Fruit fly (Drosophila melanogaster) whole organism, embryonic: ENCODE results near the gene CG5262.
A peak's percentile ranks its signal among the peaks of the same experiment; 100 is the strongest.

Source experiments
- Atf3 ChIP-seq: fragments of 200-800 bp; sonication (Bioruptor generic); optimal IDR thresholded peaks from 3 replicates; lab custom pipeline; 2016; ENCODE audit warnings: missing biosample characterization, missing genetic modification characterization
- B-H2 ChIP-seq: fragments of 200-800 bp; sonication (Bioruptor generic); optimal IDR thresholded peaks from 2 replicates; lab custom pipeline; 2018; ENCODE audit warnings: missing biosample characterization, mild to moderate bottlenecking, missing genetic modification characterization
- Bdp1 ChIP-seq: fragments of 200-800 bp; sonication (Bioruptor generic); optimal IDR thresholded peaks from 3 replicates; lab custom pipeline; 2016; ENCODE audit warnings: missing biosample characterization, missing genetic modification characterization
- CG11085 ChIP-seq: fragments of 200-800 bp; sonication (Bioruptor generic); IDR thresholded peaks from 2 replicates; pipeline ENCODE4 v1.3.6; 2022; ENCODE audit warnings: missing biosample characterization, missing genetic modification characterization
- CG11247 ChIP-seq: fragments of 200-800 bp; sonication (Bioruptor generic); IDR thresholded peaks from 2 replicates; pipeline ENCODE4 v1.3.6; 2022; ENCODE audit warnings: missing biosample characterization, missing genetic modification characterization
- CG11504 ChIP-seq: fragments of 200-800 bp; sonication (Bioruptor generic); optimal IDR thresholded peaks from 3 replicates; lab custom pipeline; 2019; ENCODE audit warnings: missing biosample characterization, mild to moderate bottlenecking, missing genetic modification characterization, moderate library complexity
- CG11560 ChIP-seq: fragments of 200-800 bp; sonication (Bioruptor generic); IDR thresholded peaks from 3 replicates; pipeline ENCODE4 v1.3.6; 2022; ENCODE audit warnings: missing biosample characterization, missing genetic modification characterization
- CG13123 ChIP-seq: fragments of 200-800 bp; sonication (Bioruptor generic); optimal IDR thresholded peaks from 2 replicates; lab custom pipeline; 2016; ENCODE audit warnings: missing biosample characterization, missing genetic modification characterization
- CG16863 ChIP-seq: fragments of 200-800 bp; sonication (Bioruptor generic); optimal IDR thresholded peaks from 3 replicates; lab custom pipeline; 2016; ENCODE audit warnings: missing biosample characterization, missing genetic modification characterization
- CG18262 ChIP-seq: fragments of 200-800 bp; optimal IDR thresholded peaks from 3 replicates; lab custom pipeline; 2019; ENCODE audit warnings: missing biosample characterization, mild to moderate bottlenecking, missing genetic modification characterization, moderate library complexity
- CG2889 ChIP-seq: fragments of 200-800 bp; sonication (Bioruptor generic); IDR thresholded peaks from 3 replicates; pipeline ENCODE4 v1.3.6; 2022; ENCODE audit warnings: missing biosample characterization, missing genetic modification characterization
- CG30431 ChIP-seq: fragments of 200-800 bp; sonication (Bioruptor generic); optimal IDR thresholded peaks from 2 replicates; lab custom pipeline; 2017; ENCODE audit warnings: missing biosample characterization, missing genetic modification characterization
- CG31365 ChIP-seq: fragments of 200-800 bp; sonication (Bioruptor generic); optimal IDR thresholded peaks from 2 replicates; lab custom pipeline; 2018; ENCODE audit warnings: missing biosample characterization, mild to moderate bottlenecking, missing genetic modification characterization
- CG3281 ChIP-seq: fragments of 200-800 bp; sonication (Bioruptor generic); optimal IDR thresholded peaks from 3 replicates; lab custom pipeline; 2017; ENCODE audit warnings: missing biosample characterization, mild to moderate bottlenecking, missing genetic modification characterization
- CG5245 ChIP-seq: fragments of 200-800 bp; sonication (Bioruptor generic); optimal IDR thresholded peaks from 3 replicates; lab custom pipeline; 2016; ENCODE audit warnings: missing biosample characterization, missing genetic modification characterization
- CG6791 ChIP-seq: fragments of 200-800 bp; sonication (Bioruptor generic); IDR thresholded peaks from 3 replicates; pipeline ENCODE4 v1.3.6; 2022; ENCODE audit warnings: missing biosample characterization, missing genetic modification characterization; ENCODE audit not compliant: partially characterized antibody
- CG7839 ChIP-seq: fragments of 200-800 bp; sonication (Bioruptor generic); optimal IDR thresholded peaks from 3 replicates; lab custom pipeline; 2018; ENCODE audit warnings: missing biosample characterization, mild to moderate bottlenecking, missing genetic modification characterization, moderate library complexity
- CG7963 ChIP-seq: fragments of 200-800 bp; sonication (Bioruptor generic); IDR thresholded peaks from 3 replicates; pipeline ENCODE4 v1.3.6; 2022; ENCODE audit warnings: missing biosample characterization, missing genetic modification characterization; ENCODE audit not compliant: partially characterized antibody
- CG8089 ChIP-seq: fragments of 200-800 bp; sonication (Bioruptor generic); optimal IDR thresholded peaks from 3 replicates; lab custom pipeline; 2016; ENCODE audit warnings: missing biosample characterization, missing genetic modification characterization
- CG9609 ChIP-seq: fragments of 200-800 bp; sonication (Bioruptor generic); optimal IDR thresholded peaks from 3 replicates; lab custom pipeline; 2016; ENCODE audit warnings: missing biosample characterization, missing genetic modification characterization
- Dbx ChIP-seq: fragments of 200-800 bp; sonication (Bioruptor generic); IDR thresholded peaks from 3 replicates; pipeline ENCODE4 v1.3.6; 2022; ENCODE audit warnings: missing biosample characterization, missing genetic modification characterization
- Dip3 ChIP-seq: fragments of 200-800 bp; sonication (Bioruptor generic); optimal IDR thresholded peaks from 3 replicates; lab custom pipeline; 2016; ENCODE audit warnings: missing biosample characterization, missing genetic modification characterization
- Dll ChIP-seq: fragments of 200-800 bp; sonication (Bioruptor generic); IDR thresholded peaks from 4 replicates; pipeline ENCODE4 v1.3.6; 2022; ENCODE audit warnings: missing biosample characterization, missing genetic modification characterization; ENCODE audit not compliant: partially characterized antibody
- Doc3 ChIP-seq: fragments of 200-800 bp; sonication (Bioruptor generic); IDR thresholded peaks from 3 replicates; pipeline ENCODE4 v1.3.6; 2022; ENCODE audit warnings: missing biosample characterization, missing genetic modification characterization; ENCODE audit not compliant: partially characterized antibody
- Dref ChIP-seq: fragments of 200-800 bp; sonication (Bioruptor generic); IDR thresholded peaks from 2 replicates; pipeline ENCODE4 v1.3.6; 2022; ENCODE audit warnings: missing biosample characterization, missing genetic modification characterization
- Ets97D ChIP-seq: fragments of 200-800 bp; sonication (Bioruptor generic); optimal IDR thresholded peaks from 3 replicates; lab custom pipeline; 2016; ENCODE audit warnings: missing biosample characterization, missing genetic modification characterization
- Hr39 ChIP-seq: fragments of >200 bp; optimal IDR thresholded peaks from 2 replicates; lab custom pipeline; 2017
- Myb ChIP-seq: fragments of 200-800 bp; sonication (Bioruptor generic); optimal IDR thresholded peaks from 2 replicates; lab custom pipeline; 2016; ENCODE audit warnings: missing biosample characterization, missing genetic modification characterization
- Optix ChIP-seq: fragments of 200-800 bp; sonication (Bioruptor generic); IDR thresholded peaks from 3 replicates; pipeline ENCODE4 v1.3.6; 2022; ENCODE audit warnings: missing biosample characterization, missing genetic modification characterization
- Poxn ChIP-seq: fragments of 200-800 bp; sonication (Bioruptor generic); IDR thresholded peaks from 2 replicates; pipeline ENCODE4 v1.3.6; 2022; ENCODE audit warnings: missing biosample characterization, missing genetic modification characterization
- Ptx1 ChIP-seq: fragments of 200-800 bp; sonication (Bioruptor generic); IDR thresholded peaks from 2 replicates; pipeline ENCODE4 v1.3.6; 2022; ENCODE audit warnings: missing biosample characterization, missing genetic modification characterization
- abd-A ChIP-seq: fragments of 200-800 bp; sonication (Bioruptor generic); optimal IDR thresholded peaks from 3 replicates; lab custom pipeline; 2019; ENCODE audit warnings: missing biosample characterization, mild to moderate bottlenecking, missing genetic modification characterization, moderate library complexity
- bbx ChIP-seq: fragments of 200-800 bp; sonication (Bioruptor generic); IDR thresholded peaks from 2 replicates; pipeline ENCODE4 v1.3.6; 2022; ENCODE audit warnings: missing biosample characterization, missing genetic modification characterization; ENCODE audit not compliant: partially characterized antibody
- corto ChIP-seq: fragments of 200-800 bp; sonication (Bioruptor generic); optimal IDR thresholded peaks from 2 replicates; lab custom pipeline; 2016; ENCODE audit warnings: missing biosample characterization, mild to moderate bottlenecking, missing genetic modification characterization, moderate library complexity
- danr ChIP-seq: fragments of 200-800 bp; sonication (Bioruptor generic); IDR thresholded peaks from 2 replicates; pipeline ENCODE4 v1.3.6; 2022; ENCODE audit warnings: missing biosample characterization, missing genetic modification characterization
- fd102C ChIP-seq: fragments of 200-800 bp; sonication (Bioruptor generic); optimal IDR thresholded peaks from 2 replicates; lab custom pipeline; 2018; ENCODE audit warnings: missing biosample characterization, mild to moderate bottlenecking, missing genetic modification characterization, moderate library complexity
- fd3F ChIP-seq: fragments of 200-800 bp; sonication (Bioruptor generic); optimal IDR thresholded peaks from 2 replicates; lab custom pipeline; 2018; ENCODE audit warnings: missing biosample characterization, mild to moderate bottlenecking, missing genetic modification characterization, moderate library complexity
- fd96Cb ChIP-seq: fragments of 200-800 bp; sonication (Bioruptor generic); optimal IDR thresholded peaks from 2 replicates; lab custom pipeline; 2018; ENCODE audit warnings: missing biosample characterization, mild to moderate bottlenecking, missing genetic modification characterization, moderate library complexity
- gt ChIP-seq: fragments of 200-800 bp; sonication (Bioruptor generic); IDR thresholded peaks from 2 replicates; pipeline ENCODE4 v1.3.6; 2022; ENCODE audit warnings: missing biosample characterization, missing genetic modification characterization
- inv ChIP-seq: fragments of 200-800 bp; sonication (Bioruptor generic); IDR thresholded peaks from 2 replicates; pipeline ENCODE4 v1.3.6; 2022; ENCODE audit warnings: missing biosample characterization, missing genetic modification characterization; ENCODE audit not compliant: partially characterized antibody
- jumu ChIP-seq: fragments of 200-800 bp; sonication (Bioruptor generic); optimal IDR thresholded peaks from 3 replicates; lab custom pipeline; 2016; ENCODE audit warnings: missing biosample characterization, missing genetic modification characterization
- nerfin-1 ChIP-seq: fragments of 200-800 bp; sonication (Bioruptor generic); optimal IDR thresholded peaks from 3 replicates; lab custom pipeline; 2019; ENCODE audit warnings: missing biosample characterization, mild to moderate bottlenecking, missing genetic modification characterization, moderate library complexity
- otp ChIP-seq: fragments of 200-800 bp; sonication (Bioruptor generic); IDR thresholded peaks from 3 replicates; pipeline ENCODE4, ENCODE4 v1.3.6; 2022; ENCODE audit warnings: missing biosample characterization, missing genetic modification characterization
- p53 ChIP-seq: fragments of 200-800 bp; sonication (Bioruptor generic); optimal IDR thresholded peaks from 2 replicates; lab custom pipeline; 2016; ENCODE audit warnings: missing biosample characterization, missing genetic modification characterization
- pita ChIP-seq: fragments of 200-800 bp; sonication (Bioruptor generic); optimal IDR thresholded peaks from 2 replicates; lab custom pipeline; 2017; ENCODE audit warnings: missing biosample characterization, mild to moderate bottlenecking, missing genetic modification characterization
- sob ChIP-seq: fragments of 200-800 bp; sonication (Bioruptor generic); IDR thresholded peaks from 2 replicates; pipeline ENCODE4 v1.3.6; 2022; ENCODE audit warnings: missing biosample characterization, missing genetic modification characterization
- stwl ChIP-seq: fragments of 200-800 bp; sonication (Bioruptor generic); optimal IDR thresholded peaks from 3 replicates; lab custom pipeline; 2018; ENCODE audit warnings: missing biosample characterization, mild to moderate bottlenecking, missing genetic modification characterization, moderate library complexity
- tgo ChIP-seq: fragments of 200-800 bp; sonication (Bioruptor generic); IDR thresholded peaks from 3 replicates; pipeline ENCODE4 v1.3.6; 2022; ENCODE audit warnings: missing biosample characterization, missing genetic modification characterization
- tll ChIP-seq, 2 experiments: fragments of 200-800 bp in 1 of 2; fragments of >200 bp in 1 of 2; sonication (Bioruptor generic) in 1 of 2; optimal IDR thresholded peaks; 2 replicates each; lab custom pipeline; 2017 to 2019; ENCODE audit warnings: missing biosample characterization in 2 of 2, missing genetic modification characterization in 2 of 2, mild to moderate bottlenecking in 1 of 2, moderate library complexity in 1 of 2

CG5262 gene

DNA sequence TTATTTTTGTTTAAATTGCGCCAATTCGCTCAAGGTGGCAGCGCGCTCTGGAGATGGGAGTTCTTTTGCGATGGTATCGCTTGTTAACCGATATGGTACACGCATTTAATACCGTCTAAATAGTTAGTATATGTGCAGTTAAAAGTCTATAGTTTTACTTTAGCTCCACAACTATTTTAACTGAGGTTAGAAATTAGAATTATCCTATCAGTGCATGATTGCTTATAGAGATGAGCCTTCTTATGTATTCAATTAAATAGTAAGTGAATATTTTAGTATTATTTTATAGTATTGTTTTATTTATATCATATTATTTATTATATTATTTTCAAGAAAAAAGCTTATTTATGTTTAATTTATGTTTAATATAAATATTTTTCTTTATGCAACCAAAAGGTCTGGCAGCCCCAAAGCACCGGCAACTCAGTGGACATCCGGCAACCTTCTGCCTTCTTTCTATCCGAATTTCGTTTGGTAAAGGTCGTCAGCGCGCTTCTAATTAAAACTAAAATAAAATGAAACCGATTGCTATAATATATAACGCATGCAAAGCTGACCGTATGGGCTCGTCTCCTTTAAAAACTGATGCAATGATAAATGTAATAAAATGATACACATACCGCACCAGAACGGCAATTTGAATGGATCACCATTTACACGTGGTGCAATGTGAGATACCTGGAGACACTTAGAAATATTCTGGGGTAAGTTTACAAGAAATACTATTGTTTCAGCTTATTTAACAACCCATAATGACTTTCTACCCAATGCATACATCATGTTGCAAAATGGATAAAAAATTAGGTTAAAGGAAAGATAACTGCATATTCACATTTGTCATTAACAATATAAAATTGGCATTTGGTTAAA is 22.8 kb upstream of the CG5262 start, which contains the start of gene CG5199 (continued):
- TF ChIP-seq CG30431 (GFP tag; lab: Kevin White, UChicago) (peak; percentile 42), nerfin-1 (no peak), CG5245 (GFP tag; lab: Kevin White, UChicago) (no peak), Myb (GFP tag; lab: Kevin White, UChicago) (peak; percentile 25), Doc3 (GFP tag; lab: Robert Waterston, UW) (peak; percentile 77), tgo (GFP tag; lab: Robert Waterston, UW) (peak; percentile 72), gt (GFP tag; lab: Robert Waterston, UW) (no peak), fd102C (GFP tag; lab: Kevin White, UChicago) (no peak), CG13123 (GFP tag; lab: Kevin White, UChicago) (no peak), fd3F (peak; percentile 55), Dip3 (GFP tag; lab: Kevin White, UChicago) (peak; percentile 24), danr (GFP tag; lab: Robert Waterston, UW) (peak; percentile 41; the same call in 1 of the 2 replicates), CG7963 (GFP tag; lab: Robert Waterston, UW) (peak; percentile 59; the same call in 2 of the 3 replicates), p53 (no peak), Hr39 (lab: Kevin White, UChicago) (no peak), Ets97D (peak; percentile 40), CG7839 (tag; lab: Kevin White, UChicago) (peak; percentile 58), B-H2 (peak; percentile 54), CG11247 (no peak), Dll (GFP tag; lab: Robert Waterston, UW) (peak; percentile 83), CG9609 (GFP tag; lab: Kevin White, UChicago) (peak; percentile 2), Poxn (GFP tag; lab: Robert Waterston, UW) (no peak), Dref (GFP tag; lab: Robert Waterston, UW) (peak; percentile 26; the same call in 1 of the 2 replicates), CG2889 (GFP tag; lab: Robert Waterston, UW) (no peak; the same call in 2 of the 3 replicates), Dbx (GFP tag; lab: Robert Waterston, UW) (peak; percentile 75; the same call in 2 of the 3 replicates), CG6791 (GFP tag; lab: Robert Waterston, UW) (peak; percentile 75), Ptx1 (peak; percentile 80), pita (GFP tag; lab: Kevin White, UChicago) (no peak), fd96Cb (tag; lab: Kevin White, UChicago) (peak; percentile 76), CG3281 (GFP tag; lab: Kevin White, UChicago) (peak; percentile 75), CG18262 (peak; percentile 87), Optix (GFP tag; lab: Robert Waterston, UW) (no peak), tll (GFP tag; optimal IDR thresholded peaks at IDR 0.05; lab: Kevin White, UChicago) (no peak), otp (GFP tag; lab: Robert Waterston, UW) (no peak), bbx (GFP tag; lab: Robert Waterston, UW) (peak; percentile 67), CG11504 (tag; lab: Kevin White, UChicago) (peak; percentile 83), CG8089 (GFP tag; lab: Kevin White, UChicago) (no peak), abd-A (tag; lab: Kevin White, UChicago) (no peak), CG31365 (no peak), corto (GFP tag; lab: Kevin White, UChicago) (no peak), Bdp1 (GFP tag; lab: Kevin White, UChicago) (no peak), CG11560 (tag; lab: Robert Waterston, UW) (peak; percentile 56; the same call in 1 of the 3 replicates), CG16863 (GFP tag; lab: Kevin White, UChicago) (no peak), stwl (tag; lab: Kevin White, UChicago) (peak; percentile 50), Atf3 (no peak), inv (GFP tag; lab: Robert Waterston, UW) (peak; percentile 84), jumu (no peak), sob (no peak), CG11085 (GFP tag; lab: Robert Waterston, UW) (0 out of 2 replicates have a peak, but pooled peaks have one; percentile 45)
